Worm (Caenorhabditis elegans): Measurements from ENCODE around the gene fbxb-44.

ce11 chrII:1584140-1584539 is 45.5 kb downstream of the fbxb-44 start, which contains the start of gene clec-21:
- TF ChIP-seq mep-1 (tag; optimal IDR thresholded peaks at IDR 0.05): no peak
- no peak for TF ChIP-seq aha-1 (tag)
- TF ChIP-seq lin-39 (tag; optimal IDR thresholded peaks at IDR 0.05): no peak
- no peak for TF ChIP-seq dve-1 (tag; optimal IDR thresholded peaks at IDR 0.05; ENCODE audit: insufficient read depth)
- TF ChIP-seq mdl-1 (tag; optimal IDR thresholded peaks at IDR 0.05): no peak
- TF ChIP-seq lin-15B (tag; optimal IDR thresholded peaks at IDR 0.05): no peak
- no peak for TF ChIP-seq ztf-11 (tag; optimal IDR thresholded peaks at IDR 0.05)
- TF ChIP-seq set-16 (GFP tag; IDR thresholded peaks at IDR 0.05): no peak
- no peak for TF ChIP-seq aly-2 (tag; optimal IDR thresholded peaks at IDR 0.05)
- TF ChIP-seq unc-130 (GFP tag; optimal IDR thresholded peaks at IDR 0.05): no peak
